Fruit fly (Drosophila melanogaster) Kc167 (cell line): ENCODE results near the gene Rpn5.

Source experiments
- Myc ChIP-seq: fragments of >200 bp; optimal IDR thresholded peaks from 2 replicates; lab custom pipeline; 2017; ENCODE audit warnings: missing external identifiers
- Sin3A ChIP-seq: fragments of >200 bp; optimal IDR thresholded peaks from 2 replicates; lab custom pipeline; 2018; ENCODE audit warnings: missing external identifiers
- h ChIP-seq: fragments of >200 bp; optimal IDR thresholded peaks from 3 replicates; lab custom pipeline; 2018; ENCODE audit warnings: missing external identifiers
- insv ChIP-seq: fragments of >200 bp; optimal IDR thresholded peaks from 3 replicates; lab custom pipeline; 2018; ENCODE audit warnings: missing external identifiers
- psq ChIP-seq: fragments of >200 bp; optimal IDR thresholded peaks from 2 replicates; lab custom pipeline; 2017; ENCODE audit warnings: missing external identifiers
- ttk ChIP-seq: sonication (Bioruptor generic); optimal IDR thresholded peaks from 2 replicates; lab custom pipeline; 2017; ENCODE audit warnings: missing external identifiers

The Rpn5 gene

dm6 chr3R:5789025-5789953 is at the start of gene Rpn5, which contains the start of gene Hat1:
Gene Rpn5 (plus strand): TSS chr3R:5789493.
Gene Hat1 (minus strand): TSS chr3R:5789384.
- TF ChIP-seq Myc (lab: Kevin White, UChicago) (no peak), Sin3A (lab: Kevin White, UChicago) (no peak), ttk (lab: Kevin White, UChicago) (no peak), psq (no peak), insv (lab: Kevin White, UChicago) (no peak), h (lab: Kevin White, UChicago) (no peak)

- no peak for TF ChIP-seq h (lab: Kevin White, UChicago)
- TF ChIP-seq insv (lab: Kevin White, UChicago), result no peak
- no peak for TF ChIP-seq psq
- TF ChIP-seq Sin3A (lab: Kevin White, UChicago), result no peak
- TF ChIP-seq Myc (lab: Kevin White, UChicago), result no peak
- no peak for TF ChIP-seq ttk (lab: Kevin White, UChicago)
Measured at dm6 chr3R:5742278-5743196, 46.8 kb upstream of the Rpn5 start, which contains the start of the genes Sym and Madm. Gene Sym (minus strand): TSS chr3R:5742476. Gene Madm (plus strand): TSS chr3R:5742510.

- TF ChIP-seq ttk (lab: Kevin White, UChicago) (no peak), Myc (lab: Kevin White, UChicago) (no peak), psq (no peak), Sin3A (lab: Kevin White, UChicago) (no peak), h (lab: Kevin White, UChicago) (no peak), insv (lab: Kevin White, UChicago) (no peak)
Measured at dm6 chr3R:5746646-5747045, 42.6 kb upstream of the Rpn5 start.

- TF ChIP-seq insv (lab: Kevin White, UChicago) (no peak), ttk (lab: Kevin White, UChicago) (no peak), psq (no peak), Myc (lab: Kevin White, UChicago) (no peak)
Measured at dm6 chr3R:5754594-5754993, 34.7 kb upstream of the Rpn5 start, which contains the start of gene Dcps. Gene Dcps (minus strand): TSS chr3R:5754774.

- no peak for TF ChIP-seq Sin3A (lab: Kevin White, UChicago)
- TF ChIP-seq h (lab: Kevin White, UChicago), result no peak
- TF ChIP-seq ttk (lab: Kevin White, UChicago), result no peak
- no peak for TF ChIP-seq Myc (lab: Kevin White, UChicago)
- TF ChIP-seq insv (lab: Kevin White, UChicago), result no peak
Measured at dm6 chr3R:5758624-5759209, 30.6 kb upstream of the Rpn5 start, which contains the start of gene Sec8. Gene Sec8 (minus strand): TSS chr3R:5758997.

- TF ChIP-seq Sin3A (lab: Kevin White, UChicago), result no peak
- TF ChIP-seq h (lab: Kevin White, UChicago), result no peak
- TF ChIP-seq psq, result no peak
Measured at dm6 chr3R:5760980-5761379, 28.3 kb upstream of the Rpn5 start.

dm6 chr3R:5771614-5772202 is 17.6 kb upstream of the Rpn5 start:
- no peak for TF ChIP-seq insv (lab: Kevin White, UChicago)
- TF ChIP-seq psq, result no peak
- no peak for TF ChIP-seq Myc (lab: Kevin White, UChicago)
- TF ChIP-seq Sin3A (lab: Kevin White, UChicago), result no peak
- no peak for TF ChIP-seq ttk (lab: Kevin White, UChicago)
- no peak for TF ChIP-seq h (lab: Kevin White, UChicago)

- TF ChIP-seq Sin3A (lab: Kevin White, UChicago), result no peak
- TF ChIP-seq h (lab: Kevin White, UChicago), result no peak
- TF ChIP-seq ttk (lab: Kevin White, UChicago), result no peak
- no peak for TF ChIP-seq insv (lab: Kevin White, UChicago)
- no peak for TF ChIP-seq Myc (lab: Kevin White, UChicago)
- no peak for TF ChIP-seq psq
Measured at dm6 chr3R:5772433-5772832, 16.9 kb upstream of the Rpn5 start.

dm6 chr3R:5778731-5779593 is 10.3 kb upstream of the Rpn5 start, which contains the start of gene jagn:
Gene jagn (plus strand): TSS chr3R:5779315.
- TF ChIP-seq Sin3A (lab: Kevin White, UChicago) (no peak), insv (lab: Kevin White, UChicago) (no peak), h (lab: Kevin White, UChicago) (no peak), psq (no peak), Myc (lab: Kevin White, UChicago) (no peak), ttk (lab: Kevin White, UChicago) (no peak)

dm6 chr3R:5780976-5781375 is 8.3 kb upstream of the Rpn5 start, which contains the start of gene CG2082:
Gene CG2082 (minus strand): TSS chr3R:5781076.
- TF ChIP-seq Sin3A (lab: Kevin White, UChicago) (no peak), h (lab: Kevin White, UChicago) (no peak), insv (lab: Kevin White, UChicago) (no peak), psq (no peak)
